Fruit fly (Drosophila melanogaster) whole organism, embryonic: ENCODE results near the gene CG15044.

ENCODE experiments used
- Ada2b ChIP-seq: fragments of 200-800 bp; sonication (Bioruptor generic); IDR thresholded peaks from 2 replicates; pipeline ENCODE4 v1.3.6; 2022; ENCODE audit warnings: missing biosample characterization, missing genetic modification characterization
- Atf-2 ChIP-seq: fragments of 200-800 bp; sonication (Bioruptor generic); optimal IDR thresholded peaks from 2 replicates; lab custom pipeline; 2016; ENCODE audit warnings: missing biosample characterization, missing genetic modification characterization
- Atf6 ChIP-seq: fragments of 200-800 bp; sonication (Bioruptor generic); IDR thresholded peaks from 2 replicates; pipeline ENCODE4 v1.3.6; 2022; ENCODE audit warnings: missing biosample characterization, missing genetic modification characterization
- BtbVII ChIP-seq: fragments of 200-800 bp; sonication (Bioruptor generic); optimal IDR thresholded peaks from 3 replicates; lab custom pipeline; 2017; ENCODE audit warnings: missing biosample characterization, mild to moderate bottlenecking, missing genetic modification characterization
- CG10959 ChIP-seq: fragments of 200-800 bp; sonication (Bioruptor generic); IDR thresholded peaks from 2 replicates; pipeline ENCODE4 v1.3.6; 2022; ENCODE audit warnings: missing biosample characterization, missing genetic modification characterization
- CG11723 ChIP-seq: fragments of 200-800 bp; sonication (Bioruptor generic); optimal IDR thresholded peaks from 2 replicates; lab custom pipeline; 2017; ENCODE audit warnings: missing biosample characterization, mild to moderate bottlenecking, missing genetic modification characterization
- CG13894 ChIP-seq: fragments of 200-800 bp; sonication (Bioruptor generic); optimal IDR thresholded peaks from 3 replicates; lab custom pipeline; 2018; ENCODE audit warnings: missing biosample characterization, mild to moderate bottlenecking, missing genetic modification characterization, moderate library complexity
- CG14441 ChIP-seq: fragments of 200-800 bp; sonication (Bioruptor generic); IDR thresholded peaks from 2 replicates; pipeline ENCODE4 v1.3.6; 2022; ENCODE audit warnings: missing biosample characterization, missing genetic modification characterization
- CG16779 ChIP-seq: fragments of 200-800 bp; sonication (Bioruptor generic); IDR thresholded peaks from 2 replicates; pipeline ENCODE4 v1.3.6; 2022; ENCODE audit warnings: missing biosample characterization, missing genetic modification characterization
- CG16815 ChIP-seq: fragments of 200-800 bp; sonication (Bioruptor generic); optimal IDR thresholded peaks from 3 replicates; lab custom pipeline; 2017; ENCODE audit warnings: missing biosample characterization, mild to moderate bottlenecking, missing genetic modification characterization
- CG18764 ChIP-seq: fragments of 200-800 bp; sonication (Bioruptor generic); optimal IDR thresholded peaks from 3 replicates; lab custom pipeline; 2016; ENCODE audit warnings: missing biosample characterization, missing genetic modification characterization
- CG3163 ChIP-seq: fragments of 200-800 bp; sonication (Bioruptor generic); optimal IDR thresholded peaks from 3 replicates; lab custom pipeline; 2016; ENCODE audit warnings: missing biosample characterization, missing genetic modification characterization
- CG33213 ChIP-seq: fragments of 200-800 bp; sonication (Bioruptor generic); optimal IDR thresholded peaks from 3 replicates; lab custom pipeline; 2016; ENCODE audit warnings: missing biosample characterization, missing genetic modification characterization
- CG3407 ChIP-seq: fragments of 200-800 bp; sonication (Bioruptor generic); optimal IDR thresholded peaks from 2 replicates; lab custom pipeline; 2018; ENCODE audit warnings: missing biosample characterization, mild to moderate bottlenecking, missing genetic modification characterization
- CG3838 ChIP-seq: fragments of 200-800 bp; sonication (Bioruptor generic); optimal IDR thresholded peaks from 3 replicates; lab custom pipeline; 2016; ENCODE audit warnings: missing biosample characterization, missing genetic modification characterization
- CG4424 ChIP-seq: fragments of 200-800 bp; sonication (Bioruptor generic); optimal IDR thresholded peaks from 3 replicates; lab custom pipeline; 2016; ENCODE audit warnings: missing biosample characterization, missing genetic modification characterization
- CG8765 ChIP-seq: fragments of 200-800 bp; sonication (Bioruptor generic); IDR thresholded peaks from 2 replicates; pipeline ENCODE4 v1.3.6; 2022; ENCODE audit warnings: missing biosample characterization, missing genetic modification characterization
- CG9437 ChIP-seq: fragments of 200-800 bp; sonication (Bioruptor generic); optimal IDR thresholded peaks from 2 replicates; lab custom pipeline; 2018; ENCODE audit warnings: missing biosample characterization, mild to moderate bottlenecking, missing genetic modification characterization
- Dek ChIP-seq: fragments of 200-800 bp; sonication (Bioruptor generic); optimal IDR thresholded peaks from 3 replicates; lab custom pipeline; 2019; ENCODE audit warnings: missing biosample characterization, mild to moderate bottlenecking, missing genetic modification characterization, moderate library complexity
- Ets65A ChIP-seq: fragments of 200-800 bp; sonication (Bioruptor generic); peaks from one replicate; lab custom pipeline; 2016; ENCODE audit warnings: missing biosample characterization, missing genetic modification characterization
- H15 ChIP-seq: fragments of 200-800 bp; sonication (Bioruptor generic); IDR thresholded peaks from 3 replicates; pipeline ENCODE4 v1.3.6; 2022; ENCODE audit warnings: missing biosample characterization, missing genetic modification characterization
- Med ChIP-seq: fragments of 200-800 bp; sonication (Bioruptor generic); peaks from one replicate; lab custom pipeline; 2016; ENCODE audit warnings: missing biosample characterization, missing genetic modification characterization, mild to moderate bottlenecking, inconsistent platforms, moderate library complexity
- Meics ChIP-seq: fragments of 200-800 bp; sonication (Bioruptor generic); optimal IDR thresholded peaks from 2 replicates; lab custom pipeline; 2017; ENCODE audit warnings: missing biosample characterization, mild to moderate bottlenecking, missing genetic modification characterization
- Myb ChIP-seq: fragments of 200-800 bp; sonication (Bioruptor generic); optimal IDR thresholded peaks from 2 replicates; lab custom pipeline; 2016; ENCODE audit warnings: missing biosample characterization, missing genetic modification characterization
- Optix ChIP-seq: fragments of 200-800 bp; sonication (Bioruptor generic); IDR thresholded peaks from 3 replicates; pipeline ENCODE4 v1.3.6; 2022; ENCODE audit warnings: missing biosample characterization, missing genetic modification characterization
- Ptx1 ChIP-seq: fragments of 200-800 bp; sonication (Bioruptor generic); IDR thresholded peaks from 2 replicates; pipeline ENCODE4 v1.3.6; 2022; ENCODE audit warnings: missing biosample characterization, missing genetic modification characterization
- Xrp1 ChIP-seq: fragments of 200-800 bp; sonication (Bioruptor generic); IDR thresholded peaks from 2 replicates; pipeline ENCODE4 v1.3.6; 2022; ENCODE audit warnings: missing biosample characterization, missing genetic modification characterization
- amos ChIP-seq: fragments of 200-800 bp; sonication (Bioruptor generic); IDR thresholded peaks from 2 replicates; pipeline ENCODE4 v1.3.6; 2022; ENCODE audit warnings: missing biosample characterization, missing genetic modification characterization; ENCODE audit not compliant: partially characterized antibody
- btn ChIP-seq: fragments of 200-800 bp; sonication (Bioruptor generic); optimal IDR thresholded peaks from 2 replicates; lab custom pipeline; 2016; ENCODE audit warnings: missing biosample characterization, missing genetic modification characterization
- da ChIP-seq: fragments of 200-800 bp; sonication (Bioruptor generic); optimal IDR thresholded peaks from 2 replicates; lab custom pipeline; 2016; ENCODE audit warnings: missing biosample characterization, missing genetic modification characterization
- dimm ChIP-seq: fragments of 200-800 bp; sonication (Bioruptor generic); IDR thresholded peaks from 2 replicates; pipeline ENCODE4 v1.3.6; 2022; ENCODE audit warnings: missing biosample characterization, missing genetic modification characterization
- hkb ChIP-seq, 2 experiments: fragments of 200-800 bp in 1 of 2; fragments of >200 bp in 1 of 2; sonication (Bioruptor generic) in 1 of 2; IDR thresholded peaks in 1 of 2; optimal IDR thresholded peaks in 1 of 2; 2 replicates each; pipeline versions ENCODE4 v1.3.6 to Lab custom; 2017 to 2022; ENCODE audit warnings: missing biosample characterization in 1 of 2, missing genetic modification characterization in 1 of 2
- insv ChIP-seq, 2 experiments: fragments of 200-800 bp; sonication (Bioruptor generic); optimal IDR thresholded peaks; 3 replicates each; lab custom pipeline; 2016 to 2018; ENCODE audit warnings: missing biosample characterization in 2 of 2, missing genetic modification characterization in 2 of 2
- kay ChIP-seq: fragments of 200-800 bp; sonication (Bioruptor generic); optimal IDR thresholded peaks from 2 replicates; lab custom pipeline; 2016; ENCODE audit warnings: missing biosample characterization, missing genetic modification characterization
- maf-S ChIP-seq: fragments of 200-800 bp; sonication (Bioruptor generic); optimal IDR thresholded peaks from 2 replicates; lab custom pipeline; 2016; ENCODE audit warnings: missing biosample characterization, missing genetic modification characterization
- mam ChIP-seq: fragments of 200-800 bp; sonication (Bioruptor generic); optimal IDR thresholded peaks from 3 replicates; lab custom pipeline; 2016; ENCODE audit warnings: missing biosample characterization, missing genetic modification characterization
- nmo ChIP-seq: fragments of 200-800 bp; sonication (Bioruptor generic); optimal IDR thresholded peaks from 2 replicates; lab custom pipeline; 2018; ENCODE audit warnings: missing biosample characterization, mild to moderate bottlenecking, missing genetic modification characterization, moderate library complexity
- nom ChIP-seq: fragments of 200-800 bp; sonication (Bioruptor generic); optimal IDR thresholded peaks from 2 replicates; lab custom pipeline; 2017; ENCODE audit warnings: missing biosample characterization, missing genetic modification characterization, mild to moderate bottlenecking, moderate library complexity, missing genetic modification reagents
- p53 ChIP-seq: fragments of 200-800 bp; sonication (Bioruptor generic); optimal IDR thresholded peaks from 2 replicates; lab custom pipeline; 2016; ENCODE audit warnings: missing biosample characterization, missing genetic modification characterization
- pb ChIP-seq: fragments of 200-800 bp; sonication (Bioruptor generic); optimal IDR thresholded peaks from 3 replicates; lab custom pipeline; 2016; ENCODE audit warnings: missing biosample characterization, missing genetic modification characterization
- pita ChIP-seq: fragments of 200-800 bp; sonication (Bioruptor generic); optimal IDR thresholded peaks from 2 replicates; lab custom pipeline; 2017; ENCODE audit warnings: missing biosample characterization, mild to moderate bottlenecking, missing genetic modification characterization
- repo ChIP-seq: fragments of 200-800 bp; sonication (Bioruptor generic); optimal IDR thresholded peaks from 2 replicates; lab custom pipeline; 2016; ENCODE audit warnings: missing biosample characterization, missing genetic modification characterization
- rib ChIP-seq: fragments of 200-800 bp; sonication (Bioruptor generic); IDR thresholded peaks from 2 replicates; pipeline ENCODE4 v1.3.6; 2022; ENCODE audit warnings: missing biosample characterization, missing genetic modification characterization
- row ChIP-seq: fragments of 200-800 bp; sonication (Bioruptor generic); IDR thresholded peaks from 3 replicates; pipeline ENCODE4 v1.3.6; 2022; ENCODE audit warnings: missing biosample characterization, missing genetic modification characterization
- sim ChIP-seq: fragments of 200-800 bp; sonication (Bioruptor generic); IDR thresholded peaks from 2 replicates; pipeline ENCODE4 v1.3.6; 2022; ENCODE audit warnings: missing biosample characterization, missing genetic modification characterization
- ssp ChIP-seq: fragments of 200-800 bp; sonication (Bioruptor generic); IDR thresholded peaks from 2 replicates; pipeline ENCODE4 v1.3.6; 2022; ENCODE audit warnings: missing biosample characterization, missing genetic modification characterization
- stwl ChIP-seq: fragments of 200-800 bp; sonication (Bioruptor generic); optimal IDR thresholded peaks from 3 replicates; lab custom pipeline; 2018; ENCODE audit warnings: missing biosample characterization, mild to moderate bottlenecking, missing genetic modification characterization, moderate library complexity
- trh ChIP-seq: fragments of 200-800 bp; sonication (Bioruptor generic); optimal IDR thresholded peaks from 2 replicates; lab custom pipeline; 2016; ENCODE audit warnings: missing biosample characterization, missing genetic modification characterization
- unc-4 ChIP-seq: fragments of 200-800 bp; sonication (Bioruptor generic); IDR thresholded peaks from 2 replicates; pipeline ENCODE4 v1.3.6; 2022; ENCODE audit warnings: missing biosample characterization, missing genetic modification characterization; ENCODE audit not compliant: partially characterized antibody
- wor ChIP-seq: fragments of 200-800 bp; sonication (Bioruptor generic); IDR thresholded peaks from 2 replicates; pipeline ENCODE4 v1.3.6; 2022; ENCODE audit warnings: missing biosample characterization, missing genetic modification characterization
- zfh1 ChIP-seq: fragments of 200-800 bp; sonication (Bioruptor generic); IDR thresholded peaks from 3 replicates; pipeline ENCODE4 v1.3.6; 2022; ENCODE audit warnings: missing biosample characterization, missing genetic modification characterization

Gene CG15044

DNA sequence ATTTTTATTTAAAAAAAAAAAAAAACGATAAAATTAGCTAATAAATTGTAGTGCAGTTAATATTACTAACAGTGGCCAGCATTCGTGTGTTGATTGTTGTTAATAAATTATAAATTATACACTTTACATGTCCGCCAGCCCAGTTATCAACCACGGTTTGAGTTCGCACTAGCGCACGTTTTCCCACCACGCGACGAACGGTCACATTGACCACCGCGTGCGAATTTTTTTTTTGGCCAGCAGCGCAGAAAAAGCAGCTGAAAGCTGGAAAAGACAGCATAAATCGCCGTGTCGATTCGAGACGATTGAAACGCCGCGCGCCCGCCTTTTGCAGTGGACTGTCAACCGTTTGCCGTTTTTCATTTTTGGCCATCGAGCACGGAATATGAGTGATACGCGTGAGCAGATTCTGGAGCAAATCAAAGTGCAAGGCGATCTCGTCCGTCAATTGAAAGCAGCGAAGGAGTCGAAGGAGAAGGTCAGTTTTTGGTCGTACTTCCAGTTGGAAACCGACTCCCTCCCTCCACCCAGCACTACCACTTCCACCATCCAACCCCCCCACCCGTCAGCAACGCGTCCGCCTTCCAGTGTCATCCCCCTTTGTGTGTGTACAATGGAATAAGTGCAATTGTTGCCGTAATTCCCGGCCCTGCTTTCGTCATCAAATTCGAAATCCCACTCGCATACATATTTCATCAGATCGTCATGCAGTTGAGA lies 23.6 kb upstream of the CG15044 start, which contains the start of the genes Bx and HisRS (continued):
- peak; percentile 41 for TF ChIP-seq stwl (tag; lab: Kevin White, UChicago)
- peak; percentile 83 for TF ChIP-seq Med
- 0 out of 3 replicates have a peak, but pooled peaks have one; percentile 23 for TF ChIP-seq row (GFP tag; lab: Robert Waterston, UW)
- TF ChIP-seq CG11723: no peak
- peak; percentile 51 for TF ChIP-seq CG33213
- TF ChIP-seq dimm (GFP tag; lab: Robert Waterston, UW): no peak
- TF ChIP-seq maf-S (GFP tag; lab: Kevin White, UChicago): no peak
- no peak for TF ChIP-seq Ada2b (GFP tag; lab: Robert Waterston, UW)
- no peak for TF ChIP-seq p53
- TF ChIP-seq sim (GFP tag; lab: Robert Waterston, UW): no peak
- no peak for TF ChIP-seq CG16815 (GFP tag; lab: Kevin White, UChicago)
- no peak for TF ChIP-seq Optix (GFP tag; lab: Robert Waterston, UW)
- no peak for TF ChIP-seq trh (GFP tag; lab: Kevin White, UChicago)
- TF ChIP-seq nom (GFP tag; lab: Kevin White, UChicago): no peak
- no peak for TF ChIP-seq CG3163
- TF ChIP-seq Meics (GFP tag; lab: Kevin White, UChicago): no peak
- peak; percentile 14 for TF ChIP-seq Dek (tag; lab: Kevin White, UChicago)
- TF ChIP-seq CG14441 (GFP tag; lab: Robert Waterston, UW): no peak
- no peak for TF ChIP-seq CG3838 (GFP tag; lab: Kevin White, UChicago)
- TF ChIP-seq Atf6: no peak
- no peak for TF ChIP-seq CG18764 (GFP tag; lab: Kevin White, UChicago)
- no peak for TF ChIP-seq CG4424 (GFP tag; lab: Kevin White, UChicago)
- no peak for TF ChIP-seq hkb (optimal IDR thresholded peaks at IDR 0.05; lab: Kevin White, UChicago)
- TF ChIP-seq hkb (GFP tag; IDR thresholded peaks at IDR 0.05; lab: Robert Waterston, UW): 0 out of 2 replicates have a peak, but pooled peaks have one; percentile 26
- peak; percentile 2 for TF ChIP-seq CG13894
- no peak for TF ChIP-seq CG3407 (GFP tag; lab: Kevin White, UChicago)
- TF ChIP-seq H15: no peak
- no peak for TF ChIP-seq unc-4 (GFP tag; lab: Robert Waterston, UW)
- peak; percentile 77 for TF ChIP-seq pita (GFP tag; lab: Kevin White, UChicago)
- TF ChIP-seq CG10959 (GFP tag; lab: Robert Waterston, UW): no peak
- TF ChIP-seq CG9437 (GFP tag; lab: Kevin White, UChicago): no peak
- TF ChIP-seq pb (GFP tag; lab: Kevin White, UChicago): no peak
- no peak for TF ChIP-seq CG16779 (GFP tag; lab: Robert Waterston, UW)
- no peak for TF ChIP-seq da (GFP tag; lab: Kevin White, UChicago)
- TF ChIP-seq insv (GFP tag; optimal IDR thresholded peaks at IDR 0.05; lab: Kevin White, UChicago): no peak
- TF ChIP-seq Myb (GFP tag; lab: Kevin White, UChicago): peak; percentile 27
- no peak for TF ChIP-seq BtbVII (GFP tag; lab: Kevin White, UChicago)
- TF ChIP-seq Atf-2: no peak
- peak; percentile 48; the same call in 1 of the 2 replicates for TF ChIP-seq amos (GFP tag; lab: Robert Waterston, UW)
- TF ChIP-seq btn: no peak
- TF ChIP-seq Ets65A (GFP tag; lab: Kevin White, UChicago): no peak
- no peak for TF ChIP-seq wor (GFP tag; lab: Robert Waterston, UW)
- TF ChIP-seq CG8765 (GFP tag; lab: Robert Waterston, UW): no peak
- TF ChIP-seq mam (GFP tag; lab: Kevin White, UChicago): no peak
- TF ChIP-seq nmo (GFP tag; lab: Kevin White, UChicago): peak; percentile 26
- no peak for TF ChIP-seq repo (GFP tag; lab: Kevin White, UChicago)
- no peak for TF ChIP-seq zfh1 (GFP tag; lab: Robert Waterston, UW)
- TF ChIP-seq kay (GFP tag; lab: Kevin White, UChicago): no peak
- 0 out of 2 replicates have a peak, but pooled peaks have one; percentile 6 for TF ChIP-seq Ptx1
- TF ChIP-seq Xrp1: no peak
- no peak for TF ChIP-seq ssp (GFP tag; lab: Robert Waterston, UW)
- peak; percentile 95 for TF ChIP-seq rib (GFP tag; lab: Robert Waterston, UW)
